Worm (Caenorhabditis elegans) whole organism, L3 larva: ENCODE measurements around the gene T06E6.1.

ENCODE experiments used
- ZK546.5 ChIP-seq: sonication (generic microtip); optimal IDR thresholded peaks from 2 replicates; lab custom pipeline; 2017; ENCODE audit warnings: missing biosample characterization, missing genetic modification characterization
- aly-2 ChIP-seq: fragments of 150-350 bp; optimal IDR thresholded peaks from 2 replicates; lab custom pipeline; 2014; ENCODE audit warnings: missing biosample characterization, missing genetic modification characterization
- ceh-82 ChIP-seq: fragments of 150-350 bp; optimal IDR thresholded peaks from 2 replicates; lab custom pipeline; 2014; ENCODE audit warnings: missing biosample characterization, missing genetic modification characterization
- ceh-9 ChIP-seq: sonication (generic microtip); optimal IDR thresholded peaks from 2 replicates; lab custom pipeline; 2018; ENCODE audit warnings: missing biosample characterization, missing genetic modification characterization
- elt-3 ChIP-seq, 3 experiments: fragments of 150-350 bp in 1 of 3; sonication (generic microtip) in 2 of 3; optimal IDR thresholded peaks; 2 replicates in 2 of 3; 4 replicates in 1 of 3; lab custom pipeline; 2014 to 2017; ENCODE audit warnings: missing biosample characterization in 3 of 3, missing genetic modification characterization in 3 of 3
- eor-1 ChIP-seq, 2 experiments: fragments of 150-350 bp; optimal IDR thresholded peaks; 2 replicates each; lab custom pipeline; 2014 to 2018; ENCODE audit warnings: missing biosample characterization in 2 of 2, missing genetic modification characterization in 2 of 2
- fkh-10 ChIP-seq: sonication (generic microtip); optimal IDR thresholded peaks from 2 replicates; lab custom pipeline; 2017; ENCODE audit warnings: missing biosample characterization, missing genetic modification reagents, missing genetic modification characterization
- fkh-2 ChIP-seq: fragments of 150-350 bp; optimal IDR thresholded peaks from 2 replicates; lab custom pipeline; 2014; ENCODE audit warnings: missing biosample characterization, missing genetic modification reagents, missing genetic modification characterization
- fos-1 ChIP-seq: fragments of 150-350 bp; optimal IDR thresholded peaks from 2 replicates; lab custom pipeline; 2014; ENCODE audit warnings: missing biosample characterization, missing genetic modification characterization
- jun-1 ChIP-seq: fragments of 150-350 bp; optimal IDR thresholded peaks from 2 replicates; lab custom pipeline; 2014; ENCODE audit warnings: missing biosample characterization, missing genetic modification reagents, missing genetic modification characterization
- lin-15B ChIP-seq: fragments of 150-350 bp; optimal IDR thresholded peaks from 2 replicates; lab custom pipeline; 2014; ENCODE audit warnings: missing biosample characterization, missing genetic modification characterization
- lin-39 ChIP-seq: fragments of 150-350 bp; optimal IDR thresholded peaks from 2 replicates; lab custom pipeline; 2018; ENCODE audit warnings: missing biosample characterization, missing genetic modification reagents, missing genetic modification characterization
- mml-1 ChIP-seq: fragments of 150-350 bp; sonication (generic microtip); optimal IDR thresholded peaks from 3 replicates; lab custom pipeline; 2014; ENCODE audit warnings: missing biosample characterization, missing genetic modification characterization
- nfya-1 ChIP-seq: sonication (generic microtip); optimal IDR thresholded peaks from 2 replicates; lab custom pipeline; 2017; ENCODE audit warnings: missing genetic modification characterization, mild to moderate bottlenecking, missing compliant biosample characterization, antibody characterized with exemption, moderate library complexity; ENCODE audit not compliant: insufficient read depth
- nhr-12 ChIP-seq: fragments of 150-350 bp; optimal IDR thresholded peaks from 2 replicates; lab custom pipeline; 2014; ENCODE audit warnings: missing biosample characterization, missing genetic modification characterization
- nhr-23 ChIP-seq: fragments of 150-350 bp; optimal IDR thresholded peaks from 2 replicates; lab custom pipeline; 2014; ENCODE audit warnings: missing biosample characterization, missing genetic modification reagents, missing genetic modification characterization
- nhr-237 ChIP-seq: fragments of 150-350 bp; optimal IDR thresholded peaks from 2 replicates; lab custom pipeline; 2014; ENCODE audit warnings: missing biosample characterization, missing genetic modification characterization
- nhr-28 ChIP-seq: fragments of 150-350 bp; optimal IDR thresholded peaks from 2 replicates; lab custom pipeline; 2014; ENCODE audit warnings: missing biosample characterization, missing genetic modification characterization
- nhr-43 ChIP-seq: sonication (generic microtip); optimal IDR thresholded peaks from 2 replicates; lab custom pipeline; 2016; ENCODE audit warnings: mild to moderate bottlenecking, missing genetic modification characterization, missing compliant biosample characterization; ENCODE audit not compliant: poor library complexity, severe bottlenecking
- nhr-67 ChIP-seq: fragments of 150-350 bp; optimal IDR thresholded peaks from 2 replicates; lab custom pipeline; 2014; ENCODE audit warnings: missing biosample characterization, missing genetic modification characterization
- nhr-76 ChIP-seq: fragments of 150-350 bp; sonication (generic microtip); optimal IDR thresholded peaks from 5 replicates; lab custom pipeline; 2014; ENCODE audit warnings: missing biosample characterization, missing genetic modification characterization
- pha-4 ChIP-seq: fragments of 150-350 bp; optimal IDR thresholded peaks from 2 replicates; lab custom pipeline; 2014; ENCODE audit warnings: missing biosample characterization, missing genetic modification reagents, missing genetic modification characterization
- pqm-1 ChIP-seq: fragments of 150-350 bp; optimal IDR thresholded peaks from 2 replicates; lab custom pipeline; 2017; ENCODE audit warnings: missing biosample characterization, missing genetic modification characterization, inconsistent platforms
- sea-2 ChIP-seq: fragments of 150-350 bp; sonication (generic microtip); optimal IDR thresholded peaks from 4 replicates; lab custom pipeline; 2014; ENCODE audit warnings: missing biosample characterization, missing genetic modification reagents, missing genetic modification characterization
- skn-1 ChIP-seq: fragments of 150-350 bp; optimal IDR thresholded peaks from 2 replicates; lab custom pipeline; 2014; ENCODE audit warnings: missing biosample characterization, missing genetic modification characterization
- snpc-4 ChIP-seq: fragments of 150-350 bp; optimal IDR thresholded peaks from 2 replicates; lab custom pipeline; 2014; ENCODE audit warnings: missing biosample characterization, missing genetic modification characterization
- unc-39 ChIP-seq: sonication (generic microtip); optimal IDR thresholded peaks from 4 replicates; lab custom pipeline; 2017; ENCODE audit warnings: missing biosample characterization, missing genetic modification characterization
- unc-62 ChIP-seq: fragments of 150-350 bp; sonication (generic microtip); optimal IDR thresholded peaks from 4 replicates; lab custom pipeline; 2014; ENCODE audit warnings: missing biosample characterization, missing genetic modification reagents, missing genetic modification characterization
- zag-1 ChIP-seq: fragments of 150-350 bp; optimal IDR thresholded peaks from 2 replicates; lab custom pipeline; 2014; ENCODE audit warnings: missing biosample characterization, missing genetic modification characterization
- ztf-4 ChIP-seq: fragments of 150-350 bp; optimal IDR thresholded peaks from 2 replicates; lab custom pipeline; 2014; ENCODE audit warnings: missing biosample characterization, missing genetic modification characterization

The T06E6.1 gene

ce11 chrV:15350615-15351014 is 44.1 kb downstream of the T06E6.1 start, which contains the start of gene clec-231:
Gene clec-231, minus strand, starts transcription at chrV:15350715.
- TF ChIP-seq fkh-2 (tag; lab: Kevin White, UChicago) (no peak), snpc-4 (no peak), zag-1 (tag; lab: Kevin White, UChicago) (no peak), ZK546.5 (no peak), lin-39 (no peak), nhr-237 (tag; lab: Kevin White, UChicago) (no peak), nhr-28 (tag; lab: Kevin White, UChicago) (no peak), nfya-1 (no peak), nhr-12 (tag; lab: Kevin White, UChicago) (no peak), eor-1 (tag; optimal IDR thresholded peaks at IDR 0.05; lab: Kevin White, UChicago) (no peak), ceh-82 (tag; lab: Kevin White, UChicago) (no peak), nhr-23 (tag; lab: Kevin White, UChicago) (no peak), nhr-67 (no peak), mml-1 (no peak), unc-39 (tag; lab: Kevin White, UChicago) (no peak), skn-1 (tag; lab: Kevin White, UChicago) (no peak), pqm-1 (no peak), nhr-43 (tag; lab: Kevin White, UChicago) (no peak), pha-4 (tag; lab: Kevin White, UChicago) (no peak)

DNA sequence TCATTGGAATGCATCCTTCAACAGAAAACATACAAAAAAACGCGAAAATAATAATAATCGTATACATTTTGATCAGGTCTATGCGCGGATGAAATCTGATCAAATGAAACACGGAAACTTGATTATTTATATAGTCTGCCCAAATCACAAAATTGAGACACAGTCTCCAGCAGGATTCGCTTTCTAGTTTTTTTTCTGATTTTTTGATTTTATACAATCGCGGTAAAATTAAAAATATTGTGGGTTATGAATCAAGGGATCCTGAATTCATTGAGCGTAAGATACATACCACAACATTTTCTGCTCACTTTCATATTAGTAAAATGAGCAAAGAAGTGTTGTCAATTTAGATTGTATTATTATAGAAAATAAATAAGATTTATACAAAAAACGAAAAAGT is 45.7 kb downstream of the T06E6.1 start, which contains the start of gene clec-230:
clec-230 (minus strand) TSS at position 101 of the 400 bp plus-strand sequence.
- no peak for TF ChIP-seq fkh-10 (GFP tag; lab: Kevin White, UChicago)
- no peak for TF ChIP-seq sea-2
- TF ChIP-seq aly-2 (tag; lab: Kevin White, UChicago): no peak
- TF ChIP-seq, all 47 proteins: peak for 0

DNA sequence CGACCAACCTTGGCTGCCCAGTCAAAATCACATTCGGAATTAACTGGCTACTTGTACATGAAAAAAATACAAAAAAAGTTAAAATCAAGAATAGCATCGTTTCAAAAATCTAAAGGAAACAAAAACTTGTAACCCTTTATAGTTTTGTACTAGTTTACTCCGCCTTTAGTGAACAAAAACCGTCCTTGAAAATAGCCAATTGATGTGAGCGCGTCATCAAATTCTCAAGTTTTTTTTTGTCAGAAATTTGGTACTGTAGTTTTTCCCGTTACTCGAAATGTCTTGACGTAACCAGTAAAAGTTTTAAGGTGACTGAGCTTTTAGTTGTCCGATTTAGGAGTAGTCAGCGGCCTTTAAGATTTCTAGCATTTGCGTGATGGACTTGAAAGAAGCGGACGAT is 47.5 kb downstream of the T06E6.1 start, which contains the start of gene C29F3.3:
C29F3.3 (minus strand) TSS at position 101 of the 400 bp plus-strand sequence.
- TF ChIP-seq unc-39 (tag; lab: Kevin White, UChicago) (no peak), pha-4 (tag; lab: Kevin White, UChicago) (no peak), jun-1 (tag; lab: Kevin White, UChicago) (no peak), nhr-12 (tag; lab: Kevin White, UChicago) (no peak), nhr-76 (no peak), aly-2 (tag; lab: Kevin White, UChicago) (no peak)

DNA sequence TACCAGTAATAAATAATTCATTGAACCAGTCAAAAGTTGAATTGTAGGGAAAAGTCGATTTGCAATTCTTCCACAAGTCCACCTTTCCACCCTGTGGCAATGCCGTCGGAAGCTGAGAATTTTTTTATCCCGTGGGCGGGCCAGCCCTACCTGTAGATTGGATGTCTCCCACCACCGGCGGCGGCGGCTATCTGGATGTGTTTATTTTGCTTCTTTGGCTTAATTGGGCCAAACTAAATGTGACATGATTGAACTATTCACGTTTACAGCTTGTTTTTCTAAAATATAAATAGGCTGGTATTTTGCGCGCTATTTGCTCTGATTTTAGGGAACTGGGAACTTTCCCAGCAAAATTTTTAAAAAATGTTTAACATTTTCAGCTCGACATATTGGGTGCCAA is 50.3 kb downstream of the T06E6.1 start, which contains the start of gene wrt-8:
wrt-8 (minus strand) TSS at position 101 of the 400 bp plus-strand sequence.
- TF ChIP-seq ztf-4 (tag; lab: Kevin White, UChicago): no peak
- no peak for TF ChIP-seq lin-39
- no peak for TF ChIP-seq unc-62 (GFP tag; lab: Kevin White, UChicago)
- no peak for TF ChIP-seq lin-15B (tag; lab: Kevin White, UChicago)
- no peak for TF ChIP-seq sea-2
- no peak for TF ChIP-seq nhr-67
- TF ChIP-seq nhr-23 (tag; lab: Kevin White, UChicago): no peak
- no peak for TF ChIP-seq fos-1 (tag; lab: Kevin White, UChicago)
- no peak for TF ChIP-seq ZK546.5
- TF ChIP-seq fkh-10 (GFP tag; lab: Kevin White, UChicago): no peak
- no peak for TF ChIP-seq ceh-9 (tag; lab: Kevin White, UChicago)
- TF ChIP-seq snpc-4: no peak
- no peak for TF ChIP-seq elt-3 (tag; optimal IDR thresholded peaks at IDR 0.05; lab: Kevin White, UChicago)
- TF ChIP-seq ceh-82 (tag; lab: Kevin White, UChicago): no peak
